Fruit fly (Drosophila melanogaster) whole organism, pupa: ENCODE results near the gene pps.

Source experiments
- CG15710 ChIP-seq: fragments of 200-800 bp; sonication (Bioruptor generic); optimal IDR thresholded peaks from 2 replicates; lab custom pipeline; 2018; ENCODE audit warnings: missing biosample characterization, mild to moderate bottlenecking, missing genetic modification characterization, moderate library complexity
- CG32121 ChIP-seq: fragments of 200-800 bp; sonication (Bioruptor generic); IDR thresholded peaks from 2 replicates; pipeline ENCODE4 v1.3.6; 2022; ENCODE audit warnings: missing biosample characterization, missing genetic modification characterization
- CG34367 ChIP-seq: fragments of 200-800 bp; sonication (Bioruptor generic); optimal IDR thresholded peaks from 2 replicates; lab custom pipeline; 2018; ENCODE audit warnings: missing biosample characterization, mild to moderate bottlenecking, missing genetic modification characterization
- gl ChIP-seq: fragments of 200-800 bp; sonication (Bioruptor generic); optimal IDR thresholded peaks from 2 replicates; lab custom pipeline; 2018; ENCODE audit warnings: missing biosample characterization, mild to moderate bottlenecking, missing genetic modification characterization
- rn ChIP-seq: fragments of 200-800 bp; sonication (Bioruptor generic); IDR thresholded peaks from 2 replicates; pipeline ENCODE4 v1.3.6; 2022; ENCODE audit warnings: missing biosample characterization, missing genetic modification characterization

dm6 chr3R:12367464-12367863 lies 46.2 kb upstream of the pps start, which contains the start of gene GstD9:
- TF ChIP-seq CG15710 (tag; lab: Kevin White, UChicago) (no peak), rn (no peak), gl (tag; lab: Kevin White, UChicago) (no peak), CG34367 (no peak), CG32121 (GFP tag; lab: Robert Waterston, UW) (no peak)
